Worm (Caenorhabditis elegans) whole organism, L1 larva: ENCODE measurements around the gene F26F2.13.

Source experiments
- C34B4.2 ChIP-seq: sonication (generic microtip); optimal IDR thresholded peaks from 2 replicates; lab custom pipeline; 2017; ENCODE audit warnings: mild to moderate bottlenecking, missing genetic modification characterization, missing compliant biosample characterization
- F16B12.6 ChIP-seq: fragments of 150-350 bp; optimal IDR thresholded peaks from 2 replicates; lab custom pipeline; 2014; ENCODE audit warnings: missing biosample characterization, missing genetic modification characterization
- Y116A8C.19 ChIP-seq: sonication (generic microtip); optimal IDR thresholded peaks from 2 replicates; lab custom pipeline; 2016; ENCODE audit warnings: missing compliant biosample characterization, missing genetic modification characterization, borderline replicate concordance
- alr-1 ChIP-seq: fragments of 200-800 bp; sonication (Bioruptor generic); optimal IDR thresholded peaks from 2 replicates; lab custom pipeline; 2018; ENCODE audit warnings: borderline replicate concordance, mild to moderate bottlenecking, missing genetic modification characterization, missing compliant biosample characterization
- ceh-82 ChIP-seq, 3 experiments: fragments of 150-350 bp in 1 of 3; sonication (generic microtip) in 2 of 3; optimal IDR thresholded peaks; 2 replicates each; lab custom pipeline; 2014 to 2017; ENCODE audit warnings: missing biosample characterization in 3 of 3, missing genetic modification characterization in 3 of 3
- ceh-88 ChIP-seq: fragments of 200-800 bp; sonication (Bioruptor generic); IDR thresholded peaks from 2 replicates; pipeline ENCODE4 v1.3.6; 2022; ENCODE audit warnings: missing genetic modification characterization, missing compliant biosample characterization
- dpl-1 ChIP-seq, 3 experiments: fragments of 150-350 bp in 2 of 3; sonication (generic microtip) in 1 of 3; optimal IDR thresholded peaks; 2 replicates each; lab custom pipeline; 2014 to 2017; ENCODE audit warnings: missing biosample characterization in 3 of 3, missing genetic modification characterization in 3 of 3, missing genetic modification reagents in 3 of 3
- dsc-1 ChIP-seq: sonication (generic microtip); optimal IDR thresholded peaks from 2 replicates; lab custom pipeline; 2016; ENCODE audit warnings: mild to moderate bottlenecking, missing genetic modification characterization, missing compliant biosample characterization
- efl-1 ChIP-seq, 4 experiments: fragments of 150-350 bp; optimal IDR thresholded peaks in 3 of 4; peaks in 1 of 4; 1 replicate in 1 of 4; 2 replicates in 3 of 4; lab custom pipeline; 2014; ENCODE audit warnings: missing biosample characterization in 2 of 4, missing genetic modification characterization in 2 of 4, missing genetic modification reagents in 2 of 4
- egl-27 ChIP-seq, 2 experiments: fragments of 150-350 bp in 1 of 2; sonication (generic microtip); optimal IDR thresholded peaks; 3 replicates each; lab custom pipeline; 2017 to 2018; ENCODE audit warnings: missing biosample characterization in 2 of 2, missing genetic modification characterization in 2 of 2, missing genetic modification reagents in 2 of 2
- elt-2 ChIP-seq: sonication (generic microtip); optimal IDR thresholded peaks from 2 replicates; lab custom pipeline; 2016; ENCODE audit warnings: missing genetic modification characterization, mild to moderate bottlenecking, inconsistent platforms, missing compliant biosample characterization, missing genetic modification reagents
- elt-3 ChIP-seq, 6 experiments: fragments of 150-350 bp in 1 of 6; sonication (generic microtip); optimal IDR thresholded peaks; 2 replicates each; lab custom pipeline; 2017 to 2018; ENCODE audit warnings: missing biosample characterization in 6 of 6, missing genetic modification characterization in 6 of 6, inconsistent platforms in 1 of 6
- ets-5 ChIP-seq: fragments of 200-800 bp; sonication (Bioruptor generic); IDR thresholded peaks from 2 replicates; pipeline ENCODE4 v1.3.6; 2022; ENCODE audit warnings: missing genetic modification characterization, missing compliant biosample characterization
- fkh-8 ChIP-seq: sonication (generic microtip); optimal IDR thresholded peaks from 2 replicates; lab custom pipeline; 2016; ENCODE audit warnings: mild to moderate bottlenecking, missing genetic modification characterization, missing compliant biosample characterization
- fos-1 ChIP-seq: fragments of 150-350 bp; optimal IDR thresholded peaks from 2 replicates; lab custom pipeline; 2014; ENCODE audit warnings: missing biosample characterization, missing genetic modification characterization
- lin-39 ChIP-seq: fragments of 150-350 bp; optimal IDR thresholded peaks from 2 replicates; lab custom pipeline; 2014; ENCODE audit warnings: missing biosample characterization, missing genetic modification reagents, missing genetic modification characterization
- mab-9 ChIP-seq: fragments of 200-800 bp; sonication (Bioruptor generic); IDR thresholded peaks from 2 replicates; pipeline ENCODE4 v1.3.6; 2022; ENCODE audit warnings: missing genetic modification reagents, missing genetic modification characterization, missing compliant biosample characterization
- nhr-11 ChIP-seq: fragments of 150-350 bp; optimal IDR thresholded peaks from 2 replicates; lab custom pipeline; 2014; ENCODE audit warnings: missing biosample characterization, missing genetic modification characterization
- nhr-12 ChIP-seq: sonication (generic microtip); optimal IDR thresholded peaks from 2 replicates; lab custom pipeline; 2017; ENCODE audit warnings: missing biosample characterization, missing genetic modification characterization
- nhr-19 ChIP-seq: fragments of 200-800 bp; sonication (Bioruptor generic); conservative IDR thresholded peaks from 2 replicates; pipeline ENCODE4 v1.3.6; 2022; ENCODE audit warnings: missing genetic modification characterization, missing compliant biosample characterization
- nhr-84 ChIP-seq: sonication (generic microtip); optimal IDR thresholded peaks from 2 replicates; lab custom pipeline; 2017; ENCODE audit warnings: missing biosample characterization, missing genetic modification characterization
- nhr-85 ChIP-seq: sonication (generic microtip); peaks from one replicate; lab custom pipeline; 2016; ENCODE audit warnings: missing genetic modification characterization, inconsistent platforms, missing compliant biosample characterization
- pqm-1 ChIP-seq: sonication (generic microtip); optimal IDR thresholded peaks from 3 replicates; lab custom pipeline; 2017; ENCODE audit warnings: missing biosample characterization, missing genetic modification characterization
- snpc-4 ChIP-seq: fragments of 150-350 bp; optimal IDR thresholded peaks from 2 replicates; lab custom pipeline; 2014; ENCODE audit warnings: missing biosample characterization, missing genetic modification characterization
- snu-23 ChIP-seq: sonication (generic microtip); optimal IDR thresholded peaks from 2 replicates; lab custom pipeline; 2016; ENCODE audit warnings: missing genetic modification characterization, missing compliant biosample characterization
- sox-4 ChIP-seq: sonication (generic microtip); optimal IDR thresholded peaks from 2 replicates; lab custom pipeline; 2016; ENCODE audit warnings: missing genetic modification characterization, missing compliant biosample characterization
- swsn-7 ChIP-seq: sonication (generic microtip); optimal IDR thresholded peaks from 2 replicates; lab custom pipeline; 2016; ENCODE audit warnings: missing genetic modification characterization, missing compliant biosample characterization
- tlp-1 ChIP-seq: fragments of 150-350 bp; optimal IDR thresholded peaks from 2 replicates; lab custom pipeline; 2014; ENCODE audit warnings: missing biosample characterization, missing genetic modification characterization
- unc-86 ChIP-seq: sonication (generic microtip); optimal IDR thresholded peaks from 2 replicates; lab custom pipeline; 2016; ENCODE audit warnings: missing genetic modification characterization, missing compliant biosample characterization
- unc-98 ChIP-seq: fragments of 200-800 bp; sonication (Bioruptor generic); IDR thresholded peaks from 2 replicates; pipeline ENCODE4 v1.3.6; 2022; ENCODE audit warnings: missing genetic modification characterization, missing compliant biosample characterization
- vab-15 ChIP-seq: sonication (generic microtip); optimal IDR thresholded peaks from 2 replicates; lab custom pipeline; 2017; ENCODE audit warnings: missing genotype, mild to moderate bottlenecking, missing genetic modification characterization, missing compliant biosample characterization
- xbp-1 ChIP-seq: sonication (generic microtip); optimal IDR thresholded peaks from 2 replicates; lab custom pipeline; 2016; ENCODE audit warnings: missing genetic modification characterization, missing compliant biosample characterization
- zip-4 ChIP-seq: fragments of 200-800 bp; sonication (Bioruptor generic); optimal IDR thresholded peaks from 2 replicates; lab custom pipeline; 2018; ENCODE audit warnings: mild to moderate bottlenecking, missing genetic modification characterization, moderate library complexity, missing compliant biosample characterization
- ztf-11 ChIP-seq, 2 experiments: sonication (generic microtip); optimal IDR thresholded peaks; 2 replicates each; lab custom pipeline; 2016 to 2017; ENCODE audit warnings: missing genetic modification characterization in 2 of 2, missing biosample characterization in 1 of 2, missing compliant biosample characterization in 1 of 2

F26F2.13 gene

ce11 chrV:20603014-20603413, 38.9 kb downstream of the F26F2.13 start, which contains the start of gene ttr-11:
Gene ttr-11, plus strand, starts transcription at chrV:20603314.
- TF ChIP-seq swsn-7 (no peak), elt-3 (tag; optimal IDR thresholded peaks at IDR 0.05; lab: Kevin White, UChicago) (no peak), alr-1 (tag; lab: Kevin White, UChicago) (no peak), nhr-84 (tag; lab: Kevin White, UChicago) (no peak), ceh-82 (tag; optimal IDR thresholded peaks at IDR 0.05; lab: Kevin White, UChicago) (no peak)

ce11 chrV:20604606-20605155, 40.5 kb downstream of the F26F2.13 start, which contains the start of gene ttr-57:
Gene ttr-57, plus strand, starts transcription at chrV:20605105.
- TF ChIP-seq Y116A8C.19 (tag; lab: Kevin White, UChicago) (no peak), nhr-11 (tag; lab: Kevin White, UChicago) (no peak), snu-23 (GFP tag; lab: Kevin White, UChicago) (no peak), swsn-7 (no peak), lin-39 (no peak), vab-15 (no peak), tlp-1 (no peak), egl-27 (tag; optimal IDR thresholded peaks at IDR 0.05; lab: Kevin White, UChicago) (no peak), unc-98 (no peak), ztf-11 (tag; optimal IDR thresholded peaks at IDR 0.05; lab: Kevin White, UChicago) (no peak), pqm-1 (tag; lab: Kevin White, UChicago) (no peak), zip-4 (GFP tag; lab: Kevin White, UChicago) (no peak), unc-86 (tag; lab: Kevin White, UChicago) (no peak), ceh-82 (tag; optimal IDR thresholded peaks at IDR 0.05; lab: Kevin White, UChicago) (no peak), elt-2 (no peak), sox-4 (tag; lab: Kevin White, UChicago) (no peak)
- TF ChIP-seq, all 84 proteins: peak for 0

- no peak for TF ChIP-seq ets-5 (GFP tag; lab: Robert Waterston, UW)
- no peak for TF ChIP-seq efl-1 (optimal IDR thresholded peaks at IDR 0.05; lab: Kevin White, UChicago)
- TF ChIP-seq efl-1 (GFP tag; optimal IDR thresholded peaks at IDR 0.05 in 1 of 2; lab: Kevin White, UChicago): no peak
- peak; percentile 65 for TF ChIP-seq dsc-1
- TF ChIP-seq F16B12.6 (tag; lab: Kevin White, UChicago): no peak
These were observed 42.5 kb downstream of the F26F2.13 start, which contains the start of gene F46B3.23 for ce11 chrV:20606617-20607016. Gene F46B3.23, minus strand, starts transcription at chrV:20606717.

- TF ChIP-seq elt-3 (tag; optimal IDR thresholded peaks at IDR 0.05; lab: Kevin White, UChicago) (no peak), dpl-1 (GFP tag; optimal IDR thresholded peaks at IDR 0.05; lab: Kevin White, UChicago) (no peak), fkh-8 (tag; lab: Kevin White, UChicago) (no peak), nhr-85 (no peak), xbp-1 (tag; lab: Kevin White, UChicago) (no peak), vab-15 (no peak), lin-39 (no peak), mab-9 (GFP tag; lab: Robert Waterston, UW) (no peak), C34B4.2 (tag; lab: Kevin White, UChicago) (no peak), ceh-88 (GFP tag; lab: Robert Waterston, UW) (no peak), egl-27 (tag; optimal IDR thresholded peaks at IDR 0.05; lab: Kevin White, UChicago) (no peak), fos-1 (tag; lab: Kevin White, UChicago) (no peak), snpc-4 (tag; lab: Kevin White, UChicago) (no peak), nhr-12 (tag; lab: Kevin White, UChicago) (no peak), ceh-82 (tag; optimal IDR thresholded peaks at IDR 0.05; lab: Kevin White, UChicago) (no peak), nhr-19 (GFP tag; lab: Robert Waterston, UW) (no peak)
These were observed 44.5 kb downstream of the F26F2.13 start, which contains the start of gene ttr-12 for ce11 chrV:20608688-20609087. Gene ttr-12, minus strand, starts transcription at chrV:20608788.
